Worm (Caenorhabditis elegans) whole organism, L1 larva: ENCODE measurements around the gene C16C8.4.

Source experiments
- Y116A8C.19 ChIP-seq: sonication (generic microtip); optimal IDR thresholded peaks from 2 replicates; lab custom pipeline; 2016; ENCODE audit warnings: missing compliant biosample characterization, missing genetic modification characterization, borderline replicate concordance
- aha-1 ChIP-seq: fragments of 150-350 bp; optimal IDR thresholded peaks from 2 replicates; lab custom pipeline; 2014; ENCODE audit warnings: missing biosample characterization, missing genetic modification characterization
- alr-1 ChIP-seq: fragments of 200-800 bp; sonication (Bioruptor generic); optimal IDR thresholded peaks from 2 replicates; lab custom pipeline; 2018; ENCODE audit warnings: borderline replicate concordance, mild to moderate bottlenecking, missing genetic modification characterization, missing compliant biosample characterization
- aly-2 ChIP-seq: fragments of 150-350 bp; optimal IDR thresholded peaks from 2 replicates; lab custom pipeline; 2014; ENCODE audit warnings: missing biosample characterization, missing genetic modification characterization
- ama-1 ChIP-seq: fragments of 150-350 bp; optimal IDR thresholded peaks from 2 replicates; lab custom pipeline; 2014
- blmp-1 ChIP-seq: fragments of 150-350 bp; optimal IDR thresholded peaks from 2 replicates; lab custom pipeline; 2014; ENCODE audit warnings: missing biosample characterization, missing genetic modification characterization
- ceh-8 ChIP-seq: fragments of 200-800 bp; sonication (Bioruptor generic); optimal IDR thresholded peaks from 2 replicates; lab custom pipeline; 2018; ENCODE audit warnings: mild to moderate bottlenecking, missing genetic modification characterization, moderate library complexity, missing compliant biosample characterization
- ceh-82 ChIP-seq, 3 experiments: fragments of 150-350 bp in 1 of 3; sonication (generic microtip) in 2 of 3; optimal IDR thresholded peaks; 2 replicates each; lab custom pipeline; 2014 to 2017; ENCODE audit warnings: missing biosample characterization in 3 of 3, missing genetic modification characterization in 3 of 3
- dpl-1 ChIP-seq, 3 experiments: fragments of 150-350 bp in 2 of 3; sonication (generic microtip) in 1 of 3; optimal IDR thresholded peaks; 2 replicates each; lab custom pipeline; 2014 to 2017; ENCODE audit warnings: missing biosample characterization in 3 of 3, missing genetic modification characterization in 3 of 3, missing genetic modification reagents in 3 of 3
- dsc-1 ChIP-seq: sonication (generic microtip); optimal IDR thresholded peaks from 2 replicates; lab custom pipeline; 2016; ENCODE audit warnings: mild to moderate bottlenecking, missing genetic modification characterization, missing compliant biosample characterization
- egl-27 ChIP-seq, 2 experiments: fragments of 150-350 bp in 1 of 2; sonication (generic microtip); optimal IDR thresholded peaks; 3 replicates each; lab custom pipeline; 2017 to 2018; ENCODE audit warnings: missing biosample characterization in 2 of 2, missing genetic modification characterization in 2 of 2, missing genetic modification reagents in 2 of 2
- elt-2 ChIP-seq: sonication (generic microtip); optimal IDR thresholded peaks from 2 replicates; lab custom pipeline; 2016; ENCODE audit warnings: missing genetic modification characterization, mild to moderate bottlenecking, inconsistent platforms, missing compliant biosample characterization, missing genetic modification reagents
- fkh-4 ChIP-seq: sonication (generic microtip); optimal IDR thresholded peaks from 2 replicates; lab custom pipeline; 2016; ENCODE audit warnings: missing compliant biosample characterization, missing genetic modification characterization, borderline replicate concordance
- fos-1 ChIP-seq: fragments of 150-350 bp; optimal IDR thresholded peaks from 2 replicates; lab custom pipeline; 2014; ENCODE audit warnings: missing biosample characterization, missing genetic modification characterization
- hlh-17 ChIP-seq: fragments of 200-800 bp; sonication (Bioruptor generic); optimal IDR thresholded peaks from 2 replicates; lab custom pipeline; 2018; ENCODE audit warnings: missing genetic modification characterization, mild to moderate bottlenecking, missing compliant biosample characterization, moderate library complexity, borderline replicate concordance
- hlh-4 ChIP-seq: sonication (generic microtip); optimal IDR thresholded peaks from 2 replicates; lab custom pipeline; 2016; ENCODE audit warnings: mild to moderate bottlenecking, missing genetic modification characterization, missing compliant biosample characterization
- hpl-2 ChIP-seq: fragments of 150-350 bp; optimal IDR thresholded peaks from 2 replicates; lab custom pipeline; 2014; ENCODE audit warnings: missing biosample characterization, missing genetic modification reagents, missing genetic modification characterization
- isw-1 ChIP-seq: fragments of 200-800 bp; sonication (Bioruptor generic); IDR thresholded peaks from 2 replicates; pipeline ENCODE4 v1.3.6; 2022; ENCODE audit warnings: missing genetic modification characterization, missing compliant biosample characterization
- jun-1 ChIP-seq: fragments of 150-350 bp; optimal IDR thresholded peaks from 2 replicates; lab custom pipeline; 2014; ENCODE audit warnings: missing biosample characterization, missing genetic modification reagents, missing genetic modification characterization
- lin-13 ChIP-seq: fragments of 150-350 bp; optimal IDR thresholded peaks from 2 replicates; lab custom pipeline; 2014; ENCODE audit warnings: missing biosample characterization, missing genetic modification reagents, missing genetic modification characterization
- lin-39 ChIP-seq: fragments of 150-350 bp; optimal IDR thresholded peaks from 2 replicates; lab custom pipeline; 2014; ENCODE audit warnings: missing biosample characterization, missing genetic modification reagents, missing genetic modification characterization
- lsy-2 ChIP-seq, 2 experiments: fragments of 150-350 bp; optimal IDR thresholded peaks; 2 replicates each; lab custom pipeline; 2014; ENCODE audit warnings: missing biosample characterization in 2 of 2, missing genetic modification characterization in 2 of 2
- mab-9 ChIP-seq: fragments of 200-800 bp; sonication (Bioruptor generic); IDR thresholded peaks from 2 replicates; pipeline ENCODE4 v1.3.6; 2022; ENCODE audit warnings: missing genetic modification reagents, missing genetic modification characterization, missing compliant biosample characterization
- nhr-12 ChIP-seq: sonication (generic microtip); optimal IDR thresholded peaks from 2 replicates; lab custom pipeline; 2017; ENCODE audit warnings: missing biosample characterization, missing genetic modification characterization
- nhr-19 ChIP-seq: fragments of 200-800 bp; sonication (Bioruptor generic); conservative IDR thresholded peaks from 2 replicates; pipeline ENCODE4 v1.3.6; 2022; ENCODE audit warnings: missing genetic modification characterization, missing compliant biosample characterization
- nhr-237 ChIP-seq: fragments of 150-350 bp; optimal IDR thresholded peaks from 2 replicates; lab custom pipeline; 2014; ENCODE audit warnings: missing biosample characterization, missing genetic modification characterization
- nhr-47 ChIP-seq: sonication (generic microtip); optimal IDR thresholded peaks from 2 replicates; lab custom pipeline; 2016; ENCODE audit warnings: mild to moderate bottlenecking, missing genetic modification characterization, moderate library complexity, missing compliant biosample characterization
- nhr-71 ChIP-seq: sonication (generic microtip); optimal IDR thresholded peaks from 2 replicates; lab custom pipeline; 2016; ENCODE audit warnings: mild to moderate bottlenecking, missing genetic modification characterization, moderate library complexity, missing compliant biosample characterization
- nhr-76 ChIP-seq: sonication (generic microtip); optimal IDR thresholded peaks from 2 replicates; lab custom pipeline; 2017; ENCODE audit warnings: missing biosample characterization, missing genetic modification characterization
- nhr-84 ChIP-seq: sonication (generic microtip); optimal IDR thresholded peaks from 2 replicates; lab custom pipeline; 2017; ENCODE audit warnings: missing biosample characterization, missing genetic modification characterization
- nhr-85 ChIP-seq: sonication (generic microtip); peaks from one replicate; lab custom pipeline; 2016; ENCODE audit warnings: missing genetic modification characterization, inconsistent platforms, missing compliant biosample characterization
- nhr-90 ChIP-seq: sonication (generic microtip); optimal IDR thresholded peaks from 2 replicates; lab custom pipeline; 2016; ENCODE audit warnings: mild to moderate bottlenecking, missing genetic modification characterization, missing compliant biosample characterization; ENCODE audit not compliant: poor library complexity
- snpc-4 ChIP-seq: fragments of 150-350 bp; optimal IDR thresholded peaks from 2 replicates; lab custom pipeline; 2014; ENCODE audit warnings: missing biosample characterization, missing genetic modification characterization
- snu-23 ChIP-seq: sonication (generic microtip); optimal IDR thresholded peaks from 2 replicates; lab custom pipeline; 2016; ENCODE audit warnings: missing genetic modification characterization, missing compliant biosample characterization
- sptf-1 ChIP-seq: fragments of 150-350 bp; optimal IDR thresholded peaks from 2 replicates; lab custom pipeline; 2014; ENCODE audit warnings: missing biosample characterization, missing genetic modification characterization
- swsn-7 ChIP-seq: sonication (generic microtip); optimal IDR thresholded peaks from 2 replicates; lab custom pipeline; 2016; ENCODE audit warnings: missing genetic modification characterization, missing compliant biosample characterization
- tbx-2 ChIP-seq: sonication (generic microtip); optimal IDR thresholded peaks from 2 replicates; lab custom pipeline; 2016; ENCODE audit warnings: missing genetic modification characterization, missing compliant biosample characterization
- tlp-1 ChIP-seq: fragments of 150-350 bp; optimal IDR thresholded peaks from 2 replicates; lab custom pipeline; 2014; ENCODE audit warnings: missing biosample characterization, missing genetic modification characterization
- unc-130 ChIP-seq: fragments of 150-350 bp; optimal IDR thresholded peaks from 2 replicates; lab custom pipeline; 2017; ENCODE audit warnings: missing biosample characterization, missing genetic modification characterization, inconsistent platforms
- unc-62 ChIP-seq: fragments of 150-350 bp; optimal IDR thresholded peaks from 2 replicates; lab custom pipeline; 2014; ENCODE audit warnings: missing biosample characterization, missing genetic modification reagents, missing genetic modification characterization
- xbp-1 ChIP-seq: sonication (generic microtip); optimal IDR thresholded peaks from 2 replicates; lab custom pipeline; 2016; ENCODE audit warnings: missing genetic modification characterization, missing compliant biosample characterization
- ztf-11 ChIP-seq, 2 experiments: sonication (generic microtip); optimal IDR thresholded peaks; 2 replicates each; lab custom pipeline; 2016 to 2017; ENCODE audit warnings: missing genetic modification characterization in 2 of 2, missing biosample characterization in 1 of 2, missing compliant biosample characterization in 1 of 2

Gene C16C8.4

DNA sequence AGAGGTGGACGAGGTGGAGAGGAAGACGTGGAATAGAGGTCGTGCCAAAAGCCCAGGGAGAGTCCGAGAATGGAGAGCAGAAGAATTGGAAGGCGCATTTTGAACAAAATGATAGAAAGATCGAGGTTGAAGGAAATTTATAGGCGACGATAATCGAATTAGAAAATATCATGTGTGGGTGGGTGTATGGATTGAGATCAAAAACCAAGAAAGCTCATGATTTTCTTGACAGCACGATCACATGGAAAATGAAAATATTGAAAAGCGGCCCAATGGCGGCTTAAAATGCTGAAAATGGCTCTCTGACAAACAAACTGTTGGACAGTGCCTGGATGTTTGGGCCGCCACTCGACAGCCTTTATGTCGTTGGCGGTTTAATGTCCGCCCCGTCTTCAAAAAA, 18.9 kb upstream of the C16C8.4 start, which contains the start of gene C16C8.9:
C16C8.9 (minus strand) TSS at position 101 of the 400 bp plus-strand sequence.
- no peak for TF ChIP-seq isw-1 (GFP tag; lab: Robert Waterston, UW)
- TF ChIP-seq ama-1 (lab: Kevin White, UChicago) = no peak
- no peak for TF ChIP-seq egl-27 (tag; optimal IDR thresholded peaks at IDR 0.05; lab: Kevin White, UChicago)
- no peak for TF ChIP-seq swsn-7 (tag; lab: Kevin White, UChicago)

ce11 chrII:3461586-3461985, 17.4 kb upstream of the C16C8.4 start, which contains the start of gene C16C8.8:
TSS of gene C16C8.8 (minus strand) at chrII:3461686.
- TF ChIP-seq nhr-85 (tag; lab: Kevin White, UChicago) (no peak), nhr-47 (tag; lab: Kevin White, UChicago) (no peak), ceh-8 (GFP tag; lab: Kevin White, UChicago) (no peak), hpl-2 (no peak), blmp-1 (tag; lab: Kevin White, UChicago) (no peak), ceh-82 (tag; optimal IDR thresholded peaks at IDR 0.05; lab: Kevin White, UChicago) (no peak), nhr-12 (tag; lab: Kevin White, UChicago) (no peak), sptf-1 (tag; lab: Kevin White, UChicago) (no peak), nhr-90 (no peak), nhr-84 (tag; lab: Kevin White, UChicago) (no peak), aha-1 (tag; lab: Kevin White, UChicago) (no peak), snu-23 (no peak), nhr-237 (tag; lab: Kevin White, UChicago) (no peak), isw-1 (GFP tag; lab: Robert Waterston, UW) (no peak), lsy-2 (tag; optimal IDR thresholded peaks at IDR 0.05; lab: Kevin White, UChicago) (no peak), fos-1 (tag; lab: Kevin White, UChicago) (no peak), tlp-1 (tag; lab: Kevin White, UChicago) (no peak), unc-130 (tag; lab: Kevin White, UChicago) (no peak), xbp-1 (tag; lab: Kevin White, UChicago) (no peak), hlh-17 (GFP tag; lab: Kevin White, UChicago) (no peak)

DNA sequence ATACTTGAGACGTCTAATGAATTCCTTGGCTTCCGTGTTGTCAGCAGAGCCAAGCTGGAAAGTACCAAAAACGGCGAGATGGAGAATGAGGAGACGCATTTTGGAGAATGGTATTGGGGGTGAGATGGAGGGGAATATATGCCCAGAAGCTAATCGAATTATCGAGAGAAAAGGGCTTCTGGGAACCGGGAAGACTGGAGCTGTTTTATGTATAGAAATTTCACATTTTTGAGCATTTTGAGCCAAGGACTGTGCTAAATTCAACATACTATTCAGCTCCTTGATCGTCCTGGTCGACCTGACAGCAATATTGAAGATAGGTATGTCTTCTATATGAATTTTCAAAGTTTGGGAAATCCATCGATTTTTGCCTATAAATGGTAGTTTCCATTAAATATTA, 15.9 kb upstream of the C16C8.4 start, which contains the start of gene C16C8.7:
C16C8.7 (minus strand) TSS at position 101 of the 400 bp plus-strand sequence.
- TF ChIP-seq nhr-71 (tag; lab: Kevin White, UChicago) (no peak), aly-2 (tag; lab: Kevin White, UChicago) (no peak), swsn-7 (tag; lab: Kevin White, UChicago) (no peak), nhr-76 (tag; lab: Kevin White, UChicago) (no peak), ztf-11 (tag; optimal IDR thresholded peaks at IDR 0.05; lab: Kevin White, UChicago) (no peak), lin-13 (no peak), dsc-1 (no peak), fkh-4 (tag; lab: Kevin White, UChicago) (no peak), hlh-4 (tag; lab: Kevin White, UChicago) (no peak), alr-1 (tag; lab: Kevin White, UChicago) (no peak), nhr-12 (tag; lab: Kevin White, UChicago) (no peak)

- TF ChIP-seq nhr-19 = no peak
- TF ChIP-seq dpl-1 (GFP tag; optimal IDR thresholded peaks at IDR 0.05; lab: Kevin White, UChicago) = no peak
- no peak for TF ChIP-seq egl-27 (tag; optimal IDR thresholded peaks at IDR 0.05; lab: Kevin White, UChicago)
- no peak for TF ChIP-seq Y116A8C.19 (tag; lab: Kevin White, UChicago)
- TF ChIP-seq mab-9 (GFP tag; lab: Robert Waterston, UW) = no peak
- TF ChIP-seq snu-23 = no peak
- no peak for TF ChIP-seq hpl-2
- TF ChIP-seq ceh-8 (GFP tag; lab: Kevin White, UChicago) = no peak
- TF ChIP-seq lin-39 = no peak
- TF ChIP-seq unc-62 (GFP tag; lab: Kevin White, UChicago) = no peak
- no peak for TF ChIP-seq blmp-1 (tag; lab: Kevin White, UChicago)
- TF ChIP-seq unc-130 (tag; lab: Kevin White, UChicago) = no peak
- TF ChIP-seq jun-1 (tag; lab: Kevin White, UChicago) = no peak
- no peak for TF ChIP-seq tbx-2
- TF ChIP-seq snpc-4 = no peak
- no peak for TF ChIP-seq elt-2
- TF ChIP-seq nhr-76 (tag; lab: Kevin White, UChicago) = no peak
Observed at ce11 chrII:3459199-3459598, 15.0 kb upstream of the C16C8.4 start.
